Worm (Caenorhabditis elegans) whole organism, L2 larva: Measurements from ENCODE around the gene mct-5.
"Not testable (repeated sequence)": the region's sequence is repeated elsewhere in the genome, so short reads cannot be mapped to it uniquely, and the experiment has no call there.

ENCODE experiments used
- C34F6.9 ChIP-seq: fragments of 150-350 bp; optimal IDR thresholded peaks from 2 replicates; lab custom pipeline; 2014; ENCODE audit warnings: missing biosample characterization, missing genetic modification characterization
- F13H6.1 ChIP-seq: sonication (generic microtip); optimal IDR thresholded peaks from 2 replicates; lab custom pipeline; 2016; ENCODE audit warnings: missing genetic modification characterization, missing compliant biosample characterization
- R02D3.7 ChIP-seq: fragments of 150-350 bp; optimal IDR thresholded peaks from 2 replicates; lab custom pipeline; 2014; ENCODE audit warnings: missing biosample characterization, missing genetic modification characterization
- Y55F3AM.14 ChIP-seq: fragments of 200-800 bp; sonication (Bioruptor generic); optimal IDR thresholded peaks from 2 replicates; lab custom pipeline; 2018; ENCODE audit warnings: mild to moderate bottlenecking, missing genetic modification characterization, missing compliant biosample characterization
- alr-1 ChIP-seq: fragments of 150-350 bp; optimal IDR thresholded peaks from 2 replicates; lab custom pipeline; 2014; ENCODE audit warnings: missing biosample characterization, missing genetic modification characterization
- ama-1 ChIP-seq: fragments of 150-350 bp; optimal IDR thresholded peaks from 2 replicates; lab custom pipeline; 2018; ENCODE audit warnings: inconsistent platforms
- blmp-1 ChIP-seq: sonication (generic microtip); optimal IDR thresholded peaks from 2 replicates; lab custom pipeline; 2017; ENCODE audit warnings: missing genetic modification characterization, mild to moderate bottlenecking, missing compliant biosample characterization, antibody characterized with exemption, moderate library complexity; ENCODE audit not compliant: insufficient read depth
- ceh-16 ChIP-seq: fragments of 150-350 bp; optimal IDR thresholded peaks from 2 replicates; lab custom pipeline; 2014; ENCODE audit warnings: missing biosample characterization, missing genetic modification characterization
- ceh-82 ChIP-seq: fragments of 150-350 bp; optimal IDR thresholded peaks from 2 replicates; lab custom pipeline; 2014; ENCODE audit warnings: missing biosample characterization, missing genetic modification characterization
- crh-2 ChIP-seq: sonication (generic microtip); optimal IDR thresholded peaks from 2 replicates; lab custom pipeline; 2017; ENCODE audit warnings: missing biosample characterization, missing genetic modification characterization
- dmd-4 ChIP-seq: sonication (generic microtip); optimal IDR thresholded peaks from 2 replicates; lab custom pipeline; 2017; ENCODE audit warnings: missing biosample characterization, missing genetic modification characterization
- egl-27 ChIP-seq: sonication (generic microtip); optimal IDR thresholded peaks from 3 replicates; lab custom pipeline; 2017; ENCODE audit warnings: missing biosample characterization, missing genetic modification reagents, missing genetic modification characterization
- elt-3 ChIP-seq: sonication (generic microtip); optimal IDR thresholded peaks from 2 replicates; lab custom pipeline; 2017; ENCODE audit warnings: missing biosample characterization, missing genetic modification characterization
- fos-1 ChIP-seq: fragments of 150-350 bp; optimal IDR thresholded peaks from 2 replicates; lab custom pipeline; 2014; ENCODE audit warnings: missing biosample characterization, missing genetic modification characterization
- gmeb-1 ChIP-seq: fragments of 150-350 bp; optimal IDR thresholded peaks from 2 replicates; lab custom pipeline; 2014; ENCODE audit warnings: missing biosample characterization, missing genetic modification characterization
- lin-11 ChIP-seq: fragments of 150-350 bp; sonication (generic microtip); optimal IDR thresholded peaks from 2 replicates; lab custom pipeline; 2014; ENCODE audit warnings: missing biosample characterization, missing genetic modification characterization, inconsistent platforms, mixed read lengths
- lin-13 ChIP-seq: fragments of 150-350 bp; optimal IDR thresholded peaks from 2 replicates; lab custom pipeline; 2014; ENCODE audit warnings: missing biosample characterization, missing genetic modification reagents, missing genetic modification characterization
- lin-39 ChIP-seq: fragments of 150-350 bp; optimal IDR thresholded peaks from 2 replicates; lab custom pipeline; 2014; ENCODE audit warnings: missing biosample characterization, missing genetic modification reagents, missing genetic modification characterization
- lsy-2 ChIP-seq, 2 experiments: fragments of 150-350 bp in 1 of 2; sonication (generic microtip) in 1 of 2; optimal IDR thresholded peaks; 2 replicates each; lab custom pipeline; 2014 to 2017; ENCODE audit warnings: missing biosample characterization in 2 of 2, missing genetic modification characterization in 2 of 2
- mab-5 ChIP-seq: fragments of 150-350 bp; optimal IDR thresholded peaks from 2 replicates; lab custom pipeline; 2014; ENCODE audit warnings: missing biosample characterization, missing genetic modification characterization
- mbf-1 ChIP-seq: sonication (generic microtip); optimal IDR thresholded peaks from 2 replicates; lab custom pipeline; 2017; ENCODE audit warnings: missing biosample characterization, missing genetic modification characterization
- mdl-1 ChIP-seq, 2 experiments: fragments of 150-350 bp in 1 of 2; sonication (generic microtip) in 1 of 2; optimal IDR thresholded peaks; 2 replicates each; lab custom pipeline; 2017; ENCODE audit warnings: missing biosample characterization in 2 of 2, missing genetic modification characterization in 2 of 2
- nhr-10 ChIP-seq: sonication (generic microtip); optimal IDR thresholded peaks from 2 replicates; lab custom pipeline; 2017; ENCODE audit warnings: missing biosample characterization, missing genetic modification characterization
- nhr-11 ChIP-seq: fragments of 150-350 bp; optimal IDR thresholded peaks from 2 replicates; lab custom pipeline; 2014; ENCODE audit warnings: missing biosample characterization, missing genetic modification characterization
- nhr-12 ChIP-seq: fragments of 150-350 bp; optimal IDR thresholded peaks from 2 replicates; lab custom pipeline; 2014; ENCODE audit warnings: missing biosample characterization, missing genetic modification characterization
- nhr-129 ChIP-seq: fragments of 150-350 bp; optimal IDR thresholded peaks from 2 replicates; lab custom pipeline; 2014; ENCODE audit warnings: missing biosample characterization, missing genetic modification characterization
- nhr-21 ChIP-seq: fragments of 150-350 bp; optimal IDR thresholded peaks from 2 replicates; lab custom pipeline; 2014; ENCODE audit warnings: missing biosample characterization, missing genetic modification characterization
- nhr-237 ChIP-seq: fragments of 150-350 bp; optimal IDR thresholded peaks from 2 replicates; lab custom pipeline; 2014; ENCODE audit warnings: missing biosample characterization, missing genetic modification characterization
- nhr-25 ChIP-seq: fragments of 150-350 bp; sonication (generic microtip); optimal IDR thresholded peaks from 3 replicates; lab custom pipeline; 2014; ENCODE audit warnings: missing biosample characterization, missing genetic modification characterization
- nhr-6 ChIP-seq: fragments of 150-350 bp; optimal IDR thresholded peaks from 2 replicates; lab custom pipeline; 2014; ENCODE audit warnings: missing biosample characterization, missing genetic modification characterization
- nhr-77 ChIP-seq: fragments of 150-350 bp; optimal IDR thresholded peaks from 2 replicates; lab custom pipeline; 2014; ENCODE audit warnings: missing biosample characterization, missing genetic modification characterization
- sem-4 ChIP-seq: fragments of 150-350 bp; optimal IDR thresholded peaks from 2 replicates; lab custom pipeline; 2014; ENCODE audit warnings: missing biosample characterization, missing genetic modification reagents, missing genetic modification characterization
- sma-9 ChIP-seq, 2 experiments: fragments of 150-350 bp in 1 of 2; sonication (generic microtip) in 1 of 2; optimal IDR thresholded peaks; 2 replicates each; lab custom pipeline; 2014 to 2016; ENCODE audit warnings: missing genetic modification characterization in 2 of 2, mild to moderate bottlenecking in 1 of 2, missing biosample characterization in 1 of 2, missing compliant biosample characterization in 1 of 2, missing genetic modification reagents in 1 of 2, moderate library complexity in 1 of 2
- snpc-4 ChIP-seq: fragments of 150-350 bp; optimal IDR thresholded peaks from 2 replicates; lab custom pipeline; 2014; ENCODE audit warnings: missing biosample characterization, missing genetic modification characterization
- unc-39 ChIP-seq: fragments of 150-350 bp; optimal IDR thresholded peaks from 2 replicates; lab custom pipeline; 2014; ENCODE audit warnings: missing biosample characterization, missing genetic modification characterization
- unc-55 ChIP-seq: fragments of 150-350 bp; sonication (generic microtip); optimal IDR thresholded peaks from 3 replicates; lab custom pipeline; 2014; ENCODE audit warnings: missing biosample characterization, missing genetic modification reagents, missing genetic modification characterization
- unc-62 ChIP-seq: fragments of 150-350 bp; optimal IDR thresholded peaks from 2 replicates; lab custom pipeline; 2014; ENCODE audit warnings: missing biosample characterization, missing genetic modification reagents, missing genetic modification characterization
- zag-1 ChIP-seq: fragments of 150-350 bp; optimal IDR thresholded peaks from 2 replicates; lab custom pipeline; 2014; ENCODE audit warnings: missing biosample characterization, missing genetic modification characterization
- ztf-1 ChIP-seq: fragments of 200-800 bp; sonication (Bioruptor generic); conservative IDR thresholded peaks from 2 replicates; pipeline ENCODE4 v1.3.6; 2022; ENCODE audit warnings: missing genetic modification characterization, missing compliant biosample characterization
- ztf-11 ChIP-seq: sonication (generic microtip); optimal IDR thresholded peaks from 2 replicates; lab custom pipeline; 2017; ENCODE audit warnings: missing biosample characterization, missing genetic modification characterization
- ztf-4 ChIP-seq: fragments of 150-350 bp; optimal IDR thresholded peaks from 2 replicates; lab custom pipeline; 2014; ENCODE audit warnings: missing biosample characterization, missing genetic modification characterization

mct-5 gene

ce11 chrII:7084021-7084420 is 14.4 kb downstream of the mct-5 start, which contains the start of the genes T02G5.14 and T02G5.15:
Gene T02G5.14 (plus strand): TSS chrII:7084321.
Gene T02G5.15 (plus strand): TSS chrII:7084321.
- TF ChIP-seq nhr-6, dmd-4, Y55F3AM.14: not testable (repeated sequence)

ce11 chrII:7075564-7076228 is 22.7 kb downstream of the mct-5 start, which contains the start of gene T02G5.7:
Gene T02G5.7 (plus strand): TSS chrII:7075614.
- TF ChIP-seq nhr-237 (tag; lab: Kevin White, UChicago) (no peak), alr-1 (tag; lab: Kevin White, UChicago) (no peak), mab-5 (tag; lab: Kevin White, UChicago) (no peak), lin-13 (GFP tag; lab: Kevin White, UChicago) (no peak), blmp-1 (tag; lab: Kevin White, UChicago) (no peak), nhr-129 (no peak), lsy-2 (tag; optimal IDR thresholded peaks at IDR 0.05; lab: Kevin White, UChicago) (peak in 1 of 2 experiments; percentile 8)
- TF ChIP-seq, all 48 proteins: peak for 1

- TF ChIP-seq mdl-1 (tag; optimal IDR thresholded peaks at IDR 0.05; lab: Kevin White, UChicago) (no peak), crh-2 (tag; lab: Kevin White, UChicago) (no peak), unc-39 (tag; lab: Kevin White, UChicago) (no peak), ztf-11 (tag; lab: Kevin White, UChicago) (no peak), egl-27 (tag; lab: Kevin White, UChicago) (no peak), nhr-129 (no peak), mbf-1 (tag; lab: Kevin White, UChicago) (no peak), lin-11 (tag; lab: Kevin White, UChicago) (no peak), unc-62 (GFP tag; lab: Kevin White, UChicago) (no peak), snpc-4 (tag; lab: Kevin White, UChicago) (no peak), lin-13 (GFP tag; lab: Kevin White, UChicago) (no peak)
These were observed 24.9 kb downstream of the mct-5 start, which contains the start of gene kat-1 for ce11 chrII:7073537-7073913. Gene kat-1 (plus strand): TSS chrII:7073814.

ce11 chrII:7072590-7073536 is 25.5 kb downstream of the mct-5 start:
- TF ChIP-seq lin-39 (tag; lab: Kevin White, UChicago) (no peak), sma-9 (GFP tag; optimal IDR thresholded peaks at IDR 0.05; lab: Kevin White, UChicago) (peak; percentile 76), sma-9 (tag; optimal IDR thresholded peaks at IDR 0.05; lab: Kevin White, UChicago) (no peak), gmeb-1 (tag; lab: Kevin White, UChicago) (peak; percentile 50), R02D3.7 (tag; lab: Kevin White, UChicago) (no peak), nhr-12 (tag; lab: Kevin White, UChicago) (no peak), elt-3 (tag; lab: Kevin White, UChicago) (no peak), unc-55 (GFP tag; lab: Kevin White, UChicago) (peak; percentile 77), snpc-4 (tag; lab: Kevin White, UChicago) (no peak), ztf-1 (GFP tag; lab: Robert Waterston, UW) (no peak), lin-11 (tag; lab: Kevin White, UChicago) (no peak), blmp-1 (tag; lab: Kevin White, UChicago) (no peak), mdl-1 (tag; optimal IDR thresholded peaks at IDR 0.05; lab: Kevin White, UChicago) (peak in 1 of 2 experiments; percentile 23), Y55F3AM.14 (no peak), ceh-16 (tag; lab: Kevin White, UChicago) (no peak), fos-1 (peak; percentile 24), F13H6.1 (tag; lab: Kevin White, UChicago) (peak; percentile 55), ceh-82 (tag; lab: Kevin White, UChicago) (no peak), ztf-4 (tag; lab: Kevin White, UChicago) (peak; percentile 2), zag-1 (no peak), unc-62 (GFP tag; lab: Kevin White, UChicago) (no peak), nhr-10 (tag; lab: Kevin White, UChicago) (no peak), unc-39 (tag; lab: Kevin White, UChicago) (no peak), nhr-11 (peak; percentile 57), mab-5 (tag; lab: Kevin White, UChicago) (no peak), ama-1 (lab: Kevin White, UChicago) (no peak), C34F6.9 (tag; lab: Kevin White, UChicago) (peak; percentile 96), nhr-25 (no peak), mbf-1 (tag; lab: Kevin White, UChicago) (no peak), nhr-129 (peak; percentile 70), lin-13 (GFP tag; lab: Kevin White, UChicago) (peak; percentile 41), nhr-237 (tag; lab: Kevin White, UChicago) (no peak), nhr-21 (tag; lab: Kevin White, UChicago) (peak; percentile 12), nhr-77 (no peak), nhr-6 (no peak), sem-4 (tag; lab: Kevin White, UChicago) (no peak), crh-2 (tag; lab: Kevin White, UChicago) (peak; percentile 42), dmd-4 (no peak)
